Fruit fly (Drosophila melanogaster) whole organism: ENCODE data around the gene CG13048.

ENCODE experiments used
- CG8478 ChIP-seq: fragments of >200 bp; optimal IDR thresholded peaks from 2 replicates; lab custom pipeline; 2018; ENCODE audit warnings: inconsistent platforms
- Dll ChIP-seq: fragments of >200 bp; optimal IDR thresholded peaks from 2 replicates; lab custom pipeline; 2017
- EcR ChIP-seq, 2 experiments: fragments of >200 bp; optimal IDR thresholded peaks; 2 replicates each; lab custom pipeline; 2017; ENCODE audit warnings: missing biosample characterization in 2 of 2, missing genetic modification characterization in 2 of 2, missing genetic modification reagents in 2 of 2
- pan ChIP-seq: fragments of >200 bp; optimal IDR thresholded peaks from 2 replicates; lab custom pipeline; 2017
- psq ChIP-seq: fragments of >200 bp; optimal IDR thresholded peaks from 2 replicates; lab custom pipeline; 2017
- usp ChIP-seq: fragments of >200 bp; optimal IDR thresholded peaks from 2 replicates; lab custom pipeline; 2017; ENCODE audit warnings: missing biosample characterization, missing genetic modification characterization, mixed read lengths

Gene CG13048

DNA sequence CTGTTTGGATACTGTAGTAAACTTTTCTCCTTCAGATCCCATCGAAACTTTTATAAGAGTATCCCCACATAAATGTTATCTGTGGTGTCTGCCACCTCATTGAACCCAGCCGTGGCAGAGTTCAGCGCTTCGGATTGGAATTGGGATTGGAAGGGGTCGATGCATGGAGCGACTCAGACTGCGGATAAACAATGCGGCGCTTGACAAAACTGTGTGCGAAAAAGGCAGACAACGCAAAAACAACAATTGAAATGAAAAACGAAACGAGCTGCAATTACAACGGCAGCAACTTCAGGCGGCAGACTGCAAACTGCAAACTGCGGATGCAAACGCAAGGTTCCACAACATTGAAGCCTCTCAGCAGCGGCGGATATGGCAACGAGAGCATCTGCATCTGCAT lies 30.3 kb upstream of the CG13048 start, which contains the start of gene CG13062:
TSS of gene CG13062 (plus strand) at position 301 of the 400 bp plus-strand sequence.
- TF ChIP-seq psq (lab: Kevin White, UChicago) (no peak), EcR (GFP tag; optimal IDR thresholded peaks at IDR 0.05; lab: Kevin White, UChicago) (no peak), usp (GFP tag; lab: Kevin White, UChicago) (no peak), Dll (lab: Kevin White, UChicago) (no peak), CG8478 (no peak), pan (no peak)

DNA sequence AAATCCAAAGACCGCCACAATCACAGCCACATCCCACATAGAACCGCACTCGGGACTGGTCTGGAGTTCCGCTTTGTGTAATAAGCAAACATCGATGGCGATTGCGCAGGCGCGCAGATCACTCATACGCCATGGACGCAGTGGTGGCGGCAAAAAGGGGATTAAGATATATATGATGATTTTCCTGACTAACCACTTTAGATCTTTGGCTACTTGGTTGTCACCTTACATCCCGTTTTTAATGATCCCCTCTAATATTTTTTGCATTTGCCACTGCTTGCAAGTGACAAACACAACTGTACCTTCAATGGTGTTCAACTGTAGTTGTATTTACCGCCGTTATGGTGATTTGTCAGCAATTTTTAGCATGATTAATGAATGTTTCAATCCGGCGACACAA lies 26.3 kb upstream of the CG13048 start:
- TF ChIP-seq EcR (GFP tag; optimal IDR thresholded peaks at IDR 0.05; lab: Kevin White, UChicago) (no peak), pan (no peak), Dll (lab: Kevin White, UChicago) (no peak), psq (lab: Kevin White, UChicago) (no peak)

DNA sequence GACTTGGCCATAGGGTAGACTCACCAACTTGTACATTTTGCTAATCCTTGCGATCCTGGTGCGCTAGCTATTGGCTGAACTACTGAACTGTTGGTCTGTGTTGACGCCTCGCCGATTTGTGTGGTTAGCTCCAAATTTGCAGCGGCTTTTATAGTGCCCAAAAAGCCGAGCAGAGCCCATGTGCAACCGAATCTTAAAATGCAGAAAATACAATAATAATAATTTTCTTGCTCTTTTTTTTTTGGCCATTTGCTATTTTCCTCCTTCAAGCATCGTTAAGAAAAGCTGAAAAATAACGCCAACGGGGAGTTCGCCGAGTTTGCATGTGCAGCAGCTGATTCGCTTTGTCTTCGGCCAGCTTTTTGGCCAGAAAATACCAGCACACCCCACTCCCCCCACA lies 24.7 kb upstream of the CG13048 start, which contains the start of gene CG13042:
TSS of gene CG13042 (minus strand) at position 101 of the 400 bp plus-strand sequence.
- TF ChIP-seq psq (lab: Kevin White, UChicago) (no peak), CG8478 (no peak), usp (GFP tag; lab: Kevin White, UChicago) (no peak), pan (no peak), EcR (GFP tag; optimal IDR thresholded peaks at IDR 0.05; lab: Kevin White, UChicago) (no peak), Dll (lab: Kevin White, UChicago) (no peak)

DNA sequence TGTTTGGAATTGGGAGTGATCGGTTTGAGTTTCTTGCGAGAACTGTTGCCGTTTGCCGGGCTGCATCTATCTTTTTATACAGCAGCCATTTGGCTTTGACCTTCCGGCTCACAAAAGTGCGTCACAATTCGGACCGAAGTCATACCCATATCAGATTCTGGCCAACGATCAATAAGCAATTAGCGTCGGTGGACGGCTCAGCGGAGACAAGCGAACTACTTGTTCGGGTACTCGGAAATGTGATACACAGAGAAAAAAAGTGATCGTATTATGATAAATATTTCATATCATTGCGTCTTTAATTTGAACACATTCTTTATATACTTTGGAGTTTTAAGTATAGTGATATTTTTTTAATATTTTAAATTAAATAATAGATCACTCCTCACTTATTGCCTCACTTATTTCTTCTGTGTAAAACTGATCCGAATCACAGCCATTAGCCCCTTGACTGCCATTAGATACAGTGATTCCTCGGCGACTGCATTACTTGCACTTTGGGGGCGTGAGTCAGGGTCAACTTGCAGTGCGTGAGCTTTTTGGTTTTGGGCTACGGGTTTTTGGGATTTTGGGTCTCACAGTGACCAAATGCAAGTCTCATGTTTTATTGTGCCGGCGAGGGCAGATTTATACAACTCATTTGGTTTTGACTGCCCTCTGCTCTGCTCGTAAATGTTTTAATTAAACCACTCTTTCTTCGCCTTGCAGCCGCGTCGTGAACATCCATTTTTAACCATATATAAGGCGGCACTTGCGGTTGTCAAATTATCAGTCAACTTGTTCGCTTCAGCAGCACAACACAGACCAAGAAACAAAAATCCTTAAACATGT lies 22.3 kb upstream of the CG13048 start, which contains the start of the genes CG13043 and CG13063:
TSS of gene CG13043 (minus strand) at position 51 of the 831 bp plus-strand sequence.
TSS of gene CG13063 (plus strand) at position 781 of the 831 bp plus-strand sequence.
- TF ChIP-seq usp (GFP tag; lab: Kevin White, UChicago) = no peak

DNA sequence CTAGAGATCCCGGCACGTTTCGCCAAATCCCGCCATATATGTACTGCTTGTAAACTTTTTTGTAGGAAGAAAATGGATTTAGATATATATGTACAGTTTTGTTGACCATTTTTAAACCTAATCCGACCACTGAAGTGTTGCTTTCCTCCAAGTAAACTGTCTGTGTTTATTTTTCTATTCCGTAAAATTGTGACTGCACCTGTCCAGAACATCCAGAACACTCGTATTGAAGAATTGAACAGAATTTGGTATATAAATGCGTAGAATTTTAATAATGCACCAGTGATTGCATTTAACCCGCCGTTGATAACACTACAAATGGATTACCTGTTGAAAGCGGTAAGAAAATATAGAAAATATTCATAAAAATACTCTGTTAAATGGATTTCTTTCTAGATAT lies 20.3 kb upstream of the CG13048 start, which contains the start of gene CG43249:
TSS of gene CG43249 (plus strand) at position 301 of the 400 bp plus-strand sequence.
- TF ChIP-seq usp (GFP tag; lab: Kevin White, UChicago) (no peak), EcR (GFP tag; optimal IDR thresholded peaks at IDR 0.05; lab: Kevin White, UChicago) (no peak), pan (no peak), CG8478 (no peak), Dll (lab: Kevin White, UChicago) (no peak), psq (lab: Kevin White, UChicago) (no peak)

DNA sequence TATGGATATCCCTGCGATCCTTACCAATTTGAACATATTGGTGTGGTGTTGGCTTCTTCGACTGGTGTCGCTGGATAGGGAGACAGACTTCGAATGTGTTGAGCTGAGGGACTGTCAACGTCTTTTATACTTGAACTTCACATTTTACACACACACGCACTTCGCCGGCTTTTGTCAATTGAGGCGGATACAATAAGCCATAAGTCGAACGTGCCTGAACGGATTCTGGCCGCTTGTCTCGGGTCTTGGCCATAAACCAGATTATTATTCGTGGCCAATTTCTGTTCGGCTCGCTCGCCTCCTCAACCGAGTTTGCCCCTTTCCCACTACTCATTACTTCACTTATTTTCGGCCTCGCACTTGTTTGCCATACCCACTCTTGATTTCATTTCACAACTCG lies 19.4 kb upstream of the CG13048 start, which contains the start of gene CG13044:
TSS of gene CG13044 (minus strand) at position 101 of the 400 bp plus-strand sequence.
- TF ChIP-seq pan = no peak

DNA sequence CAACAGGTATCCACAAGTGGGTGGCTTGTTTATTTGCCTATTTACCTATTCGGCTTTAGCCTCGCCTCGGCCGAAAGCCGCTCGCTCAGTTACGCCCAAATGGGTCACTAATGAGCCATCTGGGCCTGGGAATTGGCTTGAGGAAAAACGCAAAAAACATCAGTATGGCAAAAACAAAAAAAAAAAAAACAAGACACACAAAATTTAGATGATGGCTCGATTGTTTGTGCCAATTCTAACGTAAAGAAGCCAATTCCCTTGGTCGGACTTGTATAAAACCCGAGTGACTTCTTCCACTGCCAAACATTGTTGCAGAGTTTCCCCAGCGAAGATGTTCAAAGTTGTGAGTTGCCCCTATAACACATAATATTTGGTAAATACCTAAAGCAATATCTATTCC lies 17.4 kb upstream of the CG13048 start, which contains the start of gene CG4982:
TSS of gene CG4982 (plus strand) at position 301 of the 400 bp plus-strand sequence.
- TF ChIP-seq psq (lab: Kevin White, UChicago) (no peak), pan (no peak), usp (GFP tag; lab: Kevin White, UChicago) (no peak), EcR (GFP tag; optimal IDR thresholded peaks at IDR 0.05; lab: Kevin White, UChicago) (no peak), CG8478 (no peak), Dll (lab: Kevin White, UChicago) (no peak)

DNA sequence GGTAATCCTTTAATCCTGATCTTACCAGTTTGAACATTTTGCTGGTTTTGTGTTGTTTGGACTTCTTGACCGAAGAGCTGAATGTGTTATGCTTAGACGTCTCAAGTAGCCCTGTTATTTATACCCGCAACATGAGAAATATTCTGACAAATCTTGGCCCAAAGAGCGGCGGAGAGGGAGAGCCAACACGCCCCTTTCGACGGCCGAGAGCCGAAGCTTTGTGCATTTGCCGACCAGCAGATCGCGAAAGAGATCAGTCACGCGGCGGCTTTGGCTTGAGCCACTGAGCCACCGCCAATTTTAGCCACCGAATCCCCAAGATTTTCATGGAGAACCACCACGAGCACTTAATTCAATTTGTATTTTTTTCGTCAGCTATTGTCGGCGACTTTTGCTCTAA lies 11.7 kb upstream of the CG13048 start, which contains the start of gene CG4962:
TSS of gene CG4962 (minus strand) at position 101 of the 400 bp plus-strand sequence.
- no peak for TF ChIP-seq CG8478
- TF ChIP-seq psq (lab: Kevin White, UChicago) = no peak
- TF ChIP-seq EcR (GFP tag; optimal IDR thresholded peaks at IDR 0.05; lab: Kevin White, UChicago) = no peak
- TF ChIP-seq usp (GFP tag; lab: Kevin White, UChicago) = no peak
- no peak for TF ChIP-seq Dll (lab: Kevin White, UChicago)
- no peak for TF ChIP-seq pan

DNA sequence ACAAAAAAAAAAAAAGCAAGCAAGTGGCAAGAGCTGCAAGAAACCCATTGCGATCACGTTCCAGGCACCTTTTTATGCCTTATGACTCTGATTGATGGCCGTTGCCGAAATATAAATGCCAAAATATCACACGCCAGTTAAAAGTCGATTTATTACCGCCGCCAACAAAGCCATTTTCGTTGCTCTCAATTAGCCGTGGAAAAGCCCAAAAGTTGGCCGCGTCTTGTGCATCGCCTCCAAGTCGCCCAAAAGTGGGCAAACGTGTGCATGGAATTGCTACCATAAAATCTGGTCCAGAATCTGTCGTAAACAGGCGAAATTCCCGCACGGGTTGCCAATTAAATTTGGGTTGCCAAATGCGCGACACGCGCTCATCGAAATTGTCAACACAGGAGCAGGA lies 8.0 kb upstream of the CG13048 start:
- no peak for TF ChIP-seq CG8478
- TF ChIP-seq psq (lab: Kevin White, UChicago) = no peak
- TF ChIP-seq pan = no peak
- no peak for TF ChIP-seq Dll (lab: Kevin White, UChicago)

DNA sequence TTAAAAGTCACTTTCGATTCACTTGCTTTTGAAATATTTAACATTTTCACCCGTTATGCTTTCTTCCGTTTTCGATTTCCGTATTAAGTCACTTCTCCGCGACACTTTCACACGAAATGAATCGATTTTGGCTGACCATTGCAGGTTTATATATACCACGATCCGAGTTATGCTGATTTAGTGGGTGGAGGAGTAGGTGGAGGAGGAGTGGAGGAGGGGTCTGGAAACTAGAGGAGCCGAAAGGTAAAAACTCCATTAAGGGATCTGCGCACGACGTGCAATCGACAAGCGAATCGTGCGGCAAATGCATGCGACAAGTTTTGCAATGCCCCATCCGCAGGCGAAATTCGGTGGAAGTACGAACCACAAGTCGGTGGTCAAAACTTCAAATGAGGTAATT lies 7.1 kb upstream of the CG13048 start, which contains the start of gene CG13045:
TSS of gene CG13045 (minus strand) at position 101 of the 400 bp plus-strand sequence.
- TF ChIP-seq EcR (GFP tag; optimal IDR thresholded peaks at IDR 0.05; lab: Kevin White, UChicago) (no peak), psq (lab: Kevin White, UChicago) (no peak), Dll (lab: Kevin White, UChicago) (no peak), usp (GFP tag; lab: Kevin White, UChicago) (no peak), CG8478 (no peak), pan (no peak)

DNA sequence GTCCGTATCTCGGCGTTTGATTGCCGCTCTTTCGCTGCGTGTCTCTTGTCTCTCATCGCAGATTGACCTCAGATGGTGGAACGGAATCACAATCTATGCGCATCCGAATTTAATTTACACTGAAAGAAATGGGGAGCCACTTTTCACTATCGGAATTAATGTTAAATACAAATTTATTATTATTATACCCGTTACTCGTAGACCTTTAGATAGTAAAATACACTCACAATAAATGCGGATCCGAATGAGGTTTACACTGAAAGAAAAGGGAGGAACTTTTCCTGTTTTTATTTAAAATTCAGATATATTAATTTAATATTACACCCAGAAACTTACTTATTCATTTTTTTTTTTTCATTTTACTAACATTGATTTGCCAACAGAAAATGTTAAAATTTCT lies 5.3 kb upstream of the CG13048 start:
- TF ChIP-seq CG8478 (no peak), EcR (GFP tag; optimal IDR thresholded peaks at IDR 0.05; lab: Kevin White, UChicago) (no peak), pan (no peak), Dll (lab: Kevin White, UChicago) (no peak), usp (GFP tag; lab: Kevin White, UChicago) (no peak), psq (lab: Kevin White, UChicago) (no peak)

DNA sequence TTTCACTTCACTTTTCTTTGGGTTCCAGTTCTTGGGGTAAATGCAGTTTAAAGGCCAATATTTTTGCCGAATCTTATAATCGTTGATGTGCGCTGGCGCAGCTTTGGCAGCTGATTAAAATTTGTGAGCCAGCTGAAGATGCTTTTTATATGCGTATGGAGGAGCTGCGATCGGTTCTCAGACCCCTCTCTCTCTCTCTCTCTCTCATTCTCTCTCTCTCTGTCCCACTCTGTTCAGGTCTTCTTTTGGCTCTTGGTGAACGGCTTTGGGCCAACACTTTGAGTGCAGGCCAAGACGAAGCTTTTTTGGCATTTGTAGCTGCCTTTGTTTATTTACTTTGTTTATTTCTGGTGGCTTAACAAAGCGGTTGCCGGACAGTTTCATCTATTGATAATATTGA lies 4.6 kb upstream of the CG13048 start, which contains the start of gene CG13046:
TSS of gene CG13046 (minus strand) at position 101 of the 400 bp plus-strand sequence.
- TF ChIP-seq Dll (lab: Kevin White, UChicago) = no peak
- no peak for TF ChIP-seq EcR (GFP tag; optimal IDR thresholded peaks at IDR 0.05; lab: Kevin White, UChicago)
- TF ChIP-seq pan = no peak
- no peak for TF ChIP-seq usp (GFP tag; lab: Kevin White, UChicago)
- TF ChIP-seq psq (lab: Kevin White, UChicago) = no peak
- no peak for TF ChIP-seq CG8478
